Fruit fly (Drosophila melanogaster) whole organism: ENCODE results near the gene CG34404.

Source experiments
- CG8478 ChIP-seq: fragments of >200 bp; optimal IDR thresholded peaks from 2 replicates; lab custom pipeline; 2018; ENCODE audit warnings: inconsistent platforms
- Dll ChIP-seq: fragments of >200 bp; optimal IDR thresholded peaks from 2 replicates; lab custom pipeline; 2017
- EcR ChIP-seq, 2 experiments: fragments of >200 bp; optimal IDR thresholded peaks; 2 replicates each; lab custom pipeline; 2017; ENCODE audit warnings: missing biosample characterization in 2 of 2, missing genetic modification characterization in 2 of 2, missing genetic modification reagents in 2 of 2
- pan ChIP-seq: fragments of >200 bp; optimal IDR thresholded peaks from 2 replicates; lab custom pipeline; 2017
- psq ChIP-seq: fragments of >200 bp; optimal IDR thresholded peaks from 2 replicates; lab custom pipeline; 2017
- usp ChIP-seq: fragments of >200 bp; optimal IDR thresholded peaks from 2 replicates; lab custom pipeline; 2017; ENCODE audit warnings: missing biosample characterization, missing genetic modification characterization, mixed read lengths

Gene CG34404

dm6 chr3R:15367477-15367876, at the start of gene CG34404:
TSS of gene CG34404 (minus strand) at chr3R:15367665.
- TF ChIP-seq usp (GFP tag; lab: Kevin White, UChicago), result no peak
- TF ChIP-seq Dll (lab: Kevin White, UChicago), result no peak
- TF ChIP-seq EcR (GFP tag; optimal IDR thresholded peaks at IDR 0.05; lab: Kevin White, UChicago), result no peak
- no peak for TF ChIP-seq pan
- no peak for TF ChIP-seq psq
- no peak for TF ChIP-seq CG8478

dm6 chr3R:15414936-15415601, 47.6 kb upstream of the CG34404 start:
- TF ChIP-seq psq (no peak), EcR (GFP tag; optimal IDR thresholded peaks at IDR 0.05; lab: Kevin White, UChicago) (no peak), usp (GFP tag; lab: Kevin White, UChicago) (no peak), pan (no peak), CG8478 (no peak), Dll (lab: Kevin White, UChicago) (no peak)

dm6 chr3R:15410689-15411587, 43.5 kb upstream of the CG34404 start:
- no peak for TF ChIP-seq EcR (GFP tag; optimal IDR thresholded peaks at IDR 0.05; lab: Kevin White, UChicago)
- TF ChIP-seq pan, result no peak
- TF ChIP-seq CG8478, result no peak
- TF ChIP-seq usp (GFP tag; lab: Kevin White, UChicago), result no peak
- TF ChIP-seq Dll (lab: Kevin White, UChicago), result no peak
- TF ChIP-seq psq, result no peak

dm6 chr3R:15409772-15410688, 42.6 kb upstream of the CG34404 start:
- TF ChIP-seq CG8478 (no peak), psq (no peak), usp (GFP tag; lab: Kevin White, UChicago) (no peak), EcR (GFP tag; optimal IDR thresholded peaks at IDR 0.05; lab: Kevin White, UChicago) (no peak), pan (no peak), Dll (lab: Kevin White, UChicago) (no peak)

- TF ChIP-seq CG8478 (no peak), EcR (GFP tag; optimal IDR thresholded peaks at IDR 0.05; lab: Kevin White, UChicago) (no peak), usp (GFP tag; lab: Kevin White, UChicago) (no peak), Dll (lab: Kevin White, UChicago) (no peak), psq (no peak), pan (no peak)
Measured at dm6 chr3R:15409110-15409771, 41.8 kb upstream of the CG34404 start.

dm6 chr3R:15408131-15408731, 40.8 kb upstream of the CG34404 start, which contains the start of gene Atx2:
TSS of gene Atx2 (plus strand) at chr3R:15408423.
- TF ChIP-seq usp (GFP tag; lab: Kevin White, UChicago) (no peak), psq (no peak), pan (no peak), CG8478 (no peak), Dll (lab: Kevin White, UChicago) (no peak), EcR (GFP tag; optimal IDR thresholded peaks at IDR 0.05; lab: Kevin White, UChicago) (no peak)

dm6 chr3R:15407020-15407501, 39.6 kb upstream of the CG34404 start, which contains the start of gene CG6125:
TSS of gene CG6125 (minus strand) at chr3R:15407070.
- TF ChIP-seq Dll (lab: Kevin White, UChicago), result no peak
- no peak for TF ChIP-seq CG8478
- no peak for TF ChIP-seq EcR (GFP tag; optimal IDR thresholded peaks at IDR 0.05; lab: Kevin White, UChicago)
- no peak for TF ChIP-seq psq
- TF ChIP-seq usp (GFP tag; lab: Kevin White, UChicago), result no peak
- no peak for TF ChIP-seq pan

- no peak for TF ChIP-seq psq
- no peak for TF ChIP-seq usp (GFP tag; lab: Kevin White, UChicago)
- no peak for TF ChIP-seq Dll (lab: Kevin White, UChicago)
- TF ChIP-seq EcR (GFP tag; optimal IDR thresholded peaks at IDR 0.05; lab: Kevin White, UChicago), result no peak
- TF ChIP-seq pan, result no peak
- TF ChIP-seq CG8478, result no peak
Measured at dm6 chr3R:15406393-15406792, 38.9 kb upstream of the CG34404 start.

- TF ChIP-seq EcR (GFP tag; optimal IDR thresholded peaks at IDR 0.05; lab: Kevin White, UChicago) (no peak), usp (GFP tag; lab: Kevin White, UChicago) (no peak), pan (no peak)
Measured at dm6 chr3R:15402654-15403053, 35.2 kb upstream of the CG34404 start.

- no peak for TF ChIP-seq Dll (lab: Kevin White, UChicago)
- no peak for TF ChIP-seq usp (GFP tag; lab: Kevin White, UChicago)
- no peak for TF ChIP-seq CG8478
- TF ChIP-seq psq, result no peak
Measured at dm6 chr3R:15393206-15393805, 25.8 kb upstream of the CG34404 start.
